Worm (Caenorhabditis elegans) whole organism, L2 larva: Measurements from ENCODE around the gene fard-1.

Source experiments
- Y55F3AM.14 ChIP-seq: fragments of 200-800 bp; sonication (Bioruptor generic); optimal IDR thresholded peaks from 2 replicates; lab custom pipeline; 2018; ENCODE audit warnings: mild to moderate bottlenecking, missing genetic modification characterization, missing compliant biosample characterization
- ZK546.5 ChIP-seq: sonication (generic microtip); optimal IDR thresholded peaks from 2 replicates; lab custom pipeline; 2017; ENCODE audit warnings: missing biosample characterization, missing genetic modification characterization
- alr-1 ChIP-seq: fragments of 150-350 bp; optimal IDR thresholded peaks from 2 replicates; lab custom pipeline; 2014; ENCODE audit warnings: missing biosample characterization, missing genetic modification characterization
- ama-1 ChIP-seq: fragments of 150-350 bp; optimal IDR thresholded peaks from 2 replicates; lab custom pipeline; 2018; ENCODE audit warnings: inconsistent platforms
- fos-1 ChIP-seq: fragments of 150-350 bp; optimal IDR thresholded peaks from 2 replicates; lab custom pipeline; 2014; ENCODE audit warnings: missing biosample characterization, missing genetic modification characterization
- lin-11 ChIP-seq: fragments of 150-350 bp; sonication (generic microtip); optimal IDR thresholded peaks from 2 replicates; lab custom pipeline; 2014; ENCODE audit warnings: missing biosample characterization, missing genetic modification characterization, inconsistent platforms, mixed read lengths
- lin-13 ChIP-seq: fragments of 150-350 bp; optimal IDR thresholded peaks from 2 replicates; lab custom pipeline; 2014; ENCODE audit warnings: missing biosample characterization, missing genetic modification reagents, missing genetic modification characterization
- lsy-2 ChIP-seq, 2 experiments: fragments of 150-350 bp in 1 of 2; sonication (generic microtip) in 1 of 2; optimal IDR thresholded peaks; 2 replicates each; lab custom pipeline; 2014 to 2017; ENCODE audit warnings: missing biosample characterization in 2 of 2, missing genetic modification characterization in 2 of 2
- mdl-1 ChIP-seq, 2 experiments: fragments of 150-350 bp in 1 of 2; sonication (generic microtip) in 1 of 2; optimal IDR thresholded peaks; 2 replicates each; lab custom pipeline; 2017; ENCODE audit warnings: missing biosample characterization in 2 of 2, missing genetic modification characterization in 2 of 2
- nhr-12 ChIP-seq: fragments of 150-350 bp; optimal IDR thresholded peaks from 2 replicates; lab custom pipeline; 2014; ENCODE audit warnings: missing biosample characterization, missing genetic modification characterization
- nhr-21 ChIP-seq: fragments of 150-350 bp; optimal IDR thresholded peaks from 2 replicates; lab custom pipeline; 2014; ENCODE audit warnings: missing biosample characterization, missing genetic modification characterization
- nhr-237 ChIP-seq: fragments of 150-350 bp; optimal IDR thresholded peaks from 2 replicates; lab custom pipeline; 2014; ENCODE audit warnings: missing biosample characterization, missing genetic modification characterization
- nhr-25 ChIP-seq: fragments of 150-350 bp; sonication (generic microtip); optimal IDR thresholded peaks from 3 replicates; lab custom pipeline; 2014; ENCODE audit warnings: missing biosample characterization, missing genetic modification characterization
- unc-62 ChIP-seq: fragments of 150-350 bp; optimal IDR thresholded peaks from 2 replicates; lab custom pipeline; 2014; ENCODE audit warnings: missing biosample characterization, missing genetic modification reagents, missing genetic modification characterization

Gene fard-1

DNA sequence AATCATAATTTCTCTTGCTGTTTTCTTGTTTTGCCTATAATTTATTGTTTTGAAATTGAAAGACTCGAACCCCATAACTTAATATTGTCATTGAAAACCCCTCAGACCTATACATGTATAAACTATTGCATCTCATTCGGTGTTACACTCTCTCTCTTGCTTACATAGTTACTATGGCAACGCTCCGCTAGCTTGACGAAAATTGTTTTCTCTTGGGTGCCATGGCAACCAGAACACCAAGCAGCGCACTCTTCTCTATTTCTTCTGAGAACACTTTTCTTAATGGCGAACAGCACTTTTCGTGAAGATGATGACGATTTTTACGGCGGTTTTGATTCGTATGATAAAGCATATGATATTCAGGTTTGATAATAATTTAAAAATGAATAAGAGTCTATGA lies 50.8 kb downstream of the fard-1 start, which contains the start of gene osm-5:
Gene osm-5 (plus strand): TSS at position 268 of the 400 bp plus-strand sequence.
- TF ChIP-seq nhr-12 (no peak), ZK546.5 (no peak), Y55F3AM.14 (GFP tag; lab: Kevin White, UChicago) (no peak), nhr-25 (no peak), lin-11 (tag; lab: Kevin White, UChicago) (no peak), nhr-21 (tag; lab: Kevin White, UChicago) (no peak), nhr-237 (tag; lab: Kevin White, UChicago) (no peak), ama-1 (no peak), lsy-2 (tag; optimal IDR thresholded peaks at IDR 0.05; lab: Kevin White, UChicago) (no peak), mdl-1 (tag; optimal IDR thresholded peaks at IDR 0.05; lab: Kevin White, UChicago) (no peak), unc-62 (GFP tag; lab: Kevin White, UChicago) (no peak), fos-1 (tag; lab: Kevin White, UChicago) (no peak), lin-13 (GFP tag; lab: Kevin White, UChicago) (no peak), alr-1 (no peak)
